Fruit fly (Drosophila melanogaster) whole organism, pupa: ENCODE data around the gene CG3792.

Experiments used
- CG10348 ChIP-seq: fragments of 200-800 bp; sonication (Bioruptor generic); IDR thresholded peaks from 2 replicates; pipeline ENCODE4 v1.3.6; 2022; ENCODE audit warnings: missing biosample characterization, missing genetic modification characterization
- CG12605 ChIP-seq: fragments of 200-800 bp; sonication (Bioruptor generic); IDR thresholded peaks from 2 replicates; pipeline ENCODE4 v1.3.6; 2022; ENCODE audit warnings: missing biosample characterization, missing genetic modification characterization
- CG13204 ChIP-seq: fragments of 200-800 bp; sonication (Bioruptor generic); optimal IDR thresholded peaks from 2 replicates; lab custom pipeline; 2018; ENCODE audit warnings: missing biosample characterization, mild to moderate bottlenecking, missing genetic modification characterization, moderate library complexity
- CG14655 ChIP-seq: fragments of 200-800 bp; sonication (Bioruptor generic); optimal IDR thresholded peaks from 3 replicates; lab custom pipeline; 2017; ENCODE audit warnings: mild to moderate bottlenecking, missing biosample characterization, missing genetic modification reagents, missing genetic modification characterization
- CG15710 ChIP-seq: fragments of 200-800 bp; sonication (Bioruptor generic); optimal IDR thresholded peaks from 2 replicates; lab custom pipeline; 2018; ENCODE audit warnings: missing biosample characterization, mild to moderate bottlenecking, missing genetic modification characterization, moderate library complexity
- CG17806 ChIP-seq: fragments of 200-800 bp; sonication (Bioruptor generic); optimal IDR thresholded peaks from 2 replicates; lab custom pipeline; 2018; ENCODE audit warnings: missing biosample characterization, mild to moderate bottlenecking, missing genetic modification characterization, moderate library complexity
- CG32121 ChIP-seq: fragments of 200-800 bp; sonication (Bioruptor generic); IDR thresholded peaks from 2 replicates; pipeline ENCODE4 v1.3.6; 2022; ENCODE audit warnings: missing biosample characterization, missing genetic modification characterization
- CG34367 ChIP-seq: fragments of 200-800 bp; sonication (Bioruptor generic); optimal IDR thresholded peaks from 2 replicates; lab custom pipeline; 2018; ENCODE audit warnings: missing biosample characterization, mild to moderate bottlenecking, missing genetic modification characterization
- CG4496 ChIP-seq: fragments of 200-800 bp; sonication (Bioruptor generic); IDR thresholded peaks from 3 replicates; pipeline ENCODE4 v1.3.6; 2022; ENCODE audit warnings: missing biosample characterization, missing genetic modification characterization
- CG8159 ChIP-seq: fragments of 200-800 bp; sonication (Bioruptor generic); optimal IDR thresholded peaks from 3 replicates; lab custom pipeline; 2018; ENCODE audit warnings: missing biosample characterization, mild to moderate bottlenecking, missing genetic modification characterization, moderate library complexity
- CG8301 ChIP-seq: fragments of 200-800 bp; sonication (Bioruptor generic); optimal IDR thresholded peaks from 2 replicates; lab custom pipeline; 2018; ENCODE audit warnings: missing biosample characterization, mild to moderate bottlenecking, missing genetic modification characterization
- CG9948 ChIP-seq: fragments of 200-800 bp; sonication (Bioruptor generic); optimal IDR thresholded peaks from 2 replicates; lab custom pipeline; 2018; ENCODE audit warnings: missing biosample characterization, mild to moderate bottlenecking, missing genetic modification characterization, moderate library complexity
- D1 ChIP-seq: fragments of 200-800 bp; sonication (Bioruptor generic); optimal IDR thresholded peaks from 2 replicates; lab custom pipeline; 2018; ENCODE audit warnings: missing biosample characterization, mild to moderate bottlenecking, missing genetic modification characterization, moderate library complexity
- EcR ChIP-seq: fragments of 200-800 bp; sonication (Bioruptor generic); optimal IDR thresholded peaks from 3 replicates; lab custom pipeline; 2019; ENCODE audit warnings: missing biosample characterization, missing genetic modification characterization, mild to moderate bottlenecking, moderate library complexity, missing genetic modification reagents
- Ets98B ChIP-seq: fragments of 200-800 bp; sonication (Bioruptor generic); IDR thresholded peaks from 2 replicates; pipeline ENCODE4 v1.3.6; 2022; ENCODE audit warnings: missing biosample characterization, missing genetic modification characterization
- Pif1A ChIP-seq: fragments of 200-800 bp; sonication (Bioruptor generic); optimal IDR thresholded peaks from 3 replicates; lab custom pipeline; 2016; ENCODE audit warnings: missing biosample characterization, missing genetic modification characterization
- Pif1B ChIP-seq: fragments of 200-800 bp; sonication (Bioruptor generic); optimal IDR thresholded peaks from 3 replicates; lab custom pipeline; 2016; ENCODE audit warnings: missing biosample characterization, missing genetic modification characterization
- Snoo ChIP-seq: fragments of 200-800 bp; sonication (Bioruptor generic); optimal IDR thresholded peaks from 3 replicates; lab custom pipeline; 2017; ENCODE audit warnings: missing biosample characterization, mild to moderate bottlenecking, missing genetic modification characterization, inconsistent platforms
- fd96Ca ChIP-seq: fragments of 200-800 bp; sonication (Bioruptor generic); IDR thresholded peaks from 3 replicates; pipeline ENCODE4 v1.3.6; 2022; ENCODE audit warnings: missing biosample characterization, missing genetic modification characterization
- gl ChIP-seq: fragments of 200-800 bp; sonication (Bioruptor generic); optimal IDR thresholded peaks from 2 replicates; lab custom pipeline; 2018; ENCODE audit warnings: missing biosample characterization, mild to moderate bottlenecking, missing genetic modification characterization
- rn ChIP-seq: fragments of 200-800 bp; sonication (Bioruptor generic); IDR thresholded peaks from 2 replicates; pipeline ENCODE4 v1.3.6; 2022; ENCODE audit warnings: missing biosample characterization, missing genetic modification characterization

Gene CG3792

dm6 chr2L:5000919-5001581 is 23.9 kb downstream of the CG3792 start:
- TF ChIP-seq CG10348 (GFP tag; lab: Robert Waterston, UW) (peak; percentile 42), CG15710 (tag; lab: Kevin White, UChicago) (no peak), Pif1A (GFP tag; lab: Kevin White, UChicago) (no peak), CG14655 (GFP tag; lab: Kevin White, UChicago) (no peak), CG17806 (tag; lab: Kevin White, UChicago) (no peak), Pif1B (GFP tag; lab: Kevin White, UChicago) (no peak), EcR (GFP tag; lab: Kevin White, UChicago) (no peak), CG4496 (GFP tag; lab: Robert Waterston, UW) (peak; percentile 70), CG9948 (tag; lab: Kevin White, UChicago) (no peak), D1 (tag; lab: Kevin White, UChicago) (no peak), fd96Ca (GFP tag; lab: Robert Waterston, UW) (peak; percentile 60; the same call in 2 of the 3 replicates), gl (tag; lab: Kevin White, UChicago) (no peak), rn (GFP tag; lab: Robert Waterston, UW) (peak; percentile 41; the same call in 1 of the 2 replicates), CG12605 (GFP tag; lab: Robert Waterston, UW) (no peak), Ets98B (GFP tag; lab: Robert Waterston, UW) (peak; percentile 59), CG32121 (GFP tag; lab: Robert Waterston, UW) (peak; percentile 33; the same call in 1 of the 2 replicates), CG8159 (tag; lab: Kevin White, UChicago) (no peak), CG13204 (no peak), CG8301 (tag; lab: Kevin White, UChicago) (no peak), Snoo (tag; lab: Kevin White, UChicago) (no peak), CG34367 (tag; lab: Kevin White, UChicago) (no peak)

- TF ChIP-seq EcR (GFP tag; lab: Kevin White, UChicago) (no peak), CG10348 (GFP tag; lab: Robert Waterston, UW) (no peak), CG14655 (GFP tag; lab: Kevin White, UChicago) (no peak), Pif1B (GFP tag; lab: Kevin White, UChicago) (no peak), CG15710 (tag; lab: Kevin White, UChicago) (no peak), Pif1A (GFP tag; lab: Kevin White, UChicago) (no peak), CG8301 (tag; lab: Kevin White, UChicago) (no peak), CG4496 (GFP tag; lab: Robert Waterston, UW) (no peak), gl (tag; lab: Kevin White, UChicago) (no peak), CG12605 (GFP tag; lab: Robert Waterston, UW) (no peak), rn (GFP tag; lab: Robert Waterston, UW) (no peak), CG17806 (tag; lab: Kevin White, UChicago) (no peak), CG13204 (no peak), CG8159 (tag; lab: Kevin White, UChicago) (no peak), CG34367 (tag; lab: Kevin White, UChicago) (no peak), Ets98B (GFP tag; lab: Robert Waterston, UW) (no peak), CG32121 (GFP tag; lab: Robert Waterston, UW) (no peak), CG9948 (tag; lab: Kevin White, UChicago) (no peak), D1 (tag; lab: Kevin White, UChicago) (no peak)
Observed at dm6 chr2L:5001582-5001929, 24.4 kb downstream of the CG3792 start.

- no peak for TF ChIP-seq Pif1B (GFP tag; lab: Kevin White, UChicago)
- no peak for TF ChIP-seq CG9948 (tag; lab: Kevin White, UChicago)
- TF ChIP-seq CG32121 (GFP tag; lab: Robert Waterston, UW): no peak
- no peak for TF ChIP-seq CG34367 (tag; lab: Kevin White, UChicago)
- no peak for TF ChIP-seq CG15710 (tag; lab: Kevin White, UChicago)
- no peak for TF ChIP-seq fd96Ca (GFP tag; lab: Robert Waterston, UW)
- no peak for TF ChIP-seq gl (tag; lab: Kevin White, UChicago)
- no peak for TF ChIP-seq Ets98B (GFP tag; lab: Robert Waterston, UW)
- TF ChIP-seq CG4496 (GFP tag; lab: Robert Waterston, UW): no peak
- no peak for TF ChIP-seq CG13204
- no peak for TF ChIP-seq CG8301 (tag; lab: Kevin White, UChicago)
- TF ChIP-seq Pif1A (GFP tag; lab: Kevin White, UChicago): no peak
- no peak for TF ChIP-seq CG17806 (tag; lab: Kevin White, UChicago)
- TF ChIP-seq CG10348 (GFP tag; lab: Robert Waterston, UW): no peak
- no peak for TF ChIP-seq CG8159 (tag; lab: Kevin White, UChicago)
- TF ChIP-seq Snoo (tag; lab: Kevin White, UChicago): no peak
- TF ChIP-seq CG14655 (GFP tag; lab: Kevin White, UChicago): no peak
- no peak for TF ChIP-seq CG12605 (GFP tag; lab: Robert Waterston, UW)
- no peak for TF ChIP-seq EcR (GFP tag; lab: Kevin White, UChicago)
Observed at dm6 chr2L:5002031-5002430, 24.9 kb downstream of the CG3792 start.

- TF ChIP-seq Pif1B (GFP tag; lab: Kevin White, UChicago) (no peak), CG8159 (tag; lab: Kevin White, UChicago) (no peak), CG17806 (tag; lab: Kevin White, UChicago) (no peak), D1 (tag; lab: Kevin White, UChicago) (no peak), CG34367 (tag; lab: Kevin White, UChicago) (no peak), CG13204 (no peak), Snoo (tag; lab: Kevin White, UChicago) (no peak), CG4496 (GFP tag; lab: Robert Waterston, UW) (peak; percentile 65; the same call in 2 of the 3 replicates), CG8301 (tag; lab: Kevin White, UChicago) (peak; percentile 16), fd96Ca (GFP tag; lab: Robert Waterston, UW) (peak; percentile 57; the same call in 1 of the 3 replicates), rn (GFP tag; lab: Robert Waterston, UW) (no peak), gl (tag; lab: Kevin White, UChicago) (no peak), CG12605 (GFP tag; lab: Robert Waterston, UW) (peak; percentile 60; the same call in 1 of the 2 replicates), CG32121 (GFP tag; lab: Robert Waterston, UW) (peak; percentile 49; the same call in 1 of the 2 replicates), Pif1A (GFP tag; lab: Kevin White, UChicago) (peak; percentile 34), CG14655 (GFP tag; lab: Kevin White, UChicago) (peak; percentile 45), Ets98B (GFP tag; lab: Robert Waterston, UW) (peak; percentile 75), CG15710 (tag; lab: Kevin White, UChicago) (peak; percentile 15)
Observed at dm6 chr2L:5002711-5003402, 25.7 kb downstream of the CG3792 start.
